Worm (Caenorhabditis elegans): Measurements from ENCODE around the gene irld-24.

Gene irld-24

DNA sequence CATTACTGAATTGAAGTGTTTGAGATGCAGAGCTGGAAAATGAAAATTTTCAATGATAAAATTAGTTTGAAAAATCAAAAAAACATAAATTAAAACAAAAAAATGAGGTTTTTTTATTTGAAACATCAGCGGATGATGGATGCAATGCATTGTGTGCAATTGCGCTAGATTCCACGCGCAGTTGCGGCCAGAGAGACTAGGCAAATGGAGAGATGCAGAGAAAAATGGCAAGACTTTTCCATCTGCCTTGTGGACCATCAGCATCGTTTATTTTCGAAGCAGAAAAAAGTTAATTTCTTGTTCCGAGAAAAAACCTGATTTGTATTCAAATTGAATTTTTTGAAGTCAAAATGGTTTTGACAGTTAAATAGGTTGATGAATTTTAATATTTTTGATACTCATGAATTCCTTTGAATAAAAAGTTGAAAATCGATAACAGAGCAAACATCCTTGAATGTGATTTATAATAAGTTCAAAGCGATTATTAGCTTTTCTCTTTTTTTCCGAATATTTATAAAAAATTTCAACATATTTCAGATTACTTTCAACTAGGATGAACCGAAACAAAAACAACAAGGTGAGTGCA lies 9.5 kb downstream of the irld-24 start, which contains the start of the genes C31E10.5 and C31E10.6 (continued):
- TF ChIP-seq F13H6.1 (tag; optimal IDR thresholded peaks at IDR 0.05) (peak; percentile 60), alr-1 (tag; optimal IDR thresholded peaks at IDR 0.05) (no peak), lsy-2 (tag; optimal IDR thresholded peaks at IDR 0.05) (peak in 1 of 2 experiments; percentile 32), mbf-1 (tag; optimal IDR thresholded peaks at IDR 0.05) (no peak)

DNA sequence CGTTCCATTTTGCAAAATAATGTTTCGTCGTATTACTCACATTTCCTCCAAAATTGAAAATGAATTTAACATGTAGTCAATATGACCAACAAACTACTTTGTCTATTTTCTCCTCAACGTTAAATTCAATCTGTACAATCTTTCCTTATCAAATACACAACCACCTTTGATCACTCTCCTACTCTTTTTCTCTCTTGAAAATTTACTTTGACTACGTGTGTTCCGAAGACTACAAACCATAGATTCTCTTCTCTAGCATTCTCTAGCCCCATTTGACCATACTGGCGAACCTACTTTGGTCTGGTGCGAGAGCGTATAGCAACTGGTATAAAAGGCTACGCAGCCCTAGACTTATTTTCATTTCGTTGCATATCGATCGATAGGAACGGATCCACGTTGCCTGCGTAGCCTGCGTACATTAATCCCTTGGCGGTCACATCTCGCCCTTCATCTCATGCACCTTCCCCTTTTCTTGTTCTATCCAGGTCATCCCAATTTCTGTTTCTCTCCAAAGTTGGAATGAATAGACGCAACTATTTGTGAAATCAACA lies 13.9 kb downstream of the irld-24 start:
- TF ChIP-seq nhr-23 (tag; optimal IDR thresholded peaks at IDR 0.05) (no peak), lin-11 (tag; optimal IDR thresholded peaks at IDR 0.05) (no peak), nhr-11 (tag; optimal IDR thresholded peaks at IDR 0.05) (no peak), mab-5 (tag; optimal IDR thresholded peaks at IDR 0.05) (no peak), elt-3 (tag; optimal IDR thresholded peaks at IDR 0.05) (no peak), F13H6.1 (tag; optimal IDR thresholded peaks at IDR 0.05) (no peak), lsy-2 (tag; optimal IDR thresholded peaks at IDR 0.05) (no peak), peb-1 (tag; optimal IDR thresholded peaks at IDR 0.05) (no peak), gmeb-1 (tag; optimal IDR thresholded peaks at IDR 0.05) (no peak), nhr-21 (tag; optimal IDR thresholded peaks at IDR 0.05) (no peak), nhr-6 (tag; optimal IDR thresholded peaks at IDR 0.05) (no peak), blmp-1 (tag; optimal IDR thresholded peaks at IDR 0.05; ENCODE audit: insufficient read depth) (no peak), nhr-237 (tag; optimal IDR thresholded peaks at IDR 0.05) (no peak), ztf-1 (GFP tag; conservative IDR thresholded peaks at IDR 0.05) (no peak), crh-2 (tag; optimal IDR thresholded peaks at IDR 0.05) (peak; percentile 60), nhr-129 (tag; optimal IDR thresholded peaks at IDR 0.05) (peak; percentile 3), mbf-1 (tag; optimal IDR thresholded peaks at IDR 0.05) (no peak), nhr-10 (tag; optimal IDR thresholded peaks at IDR 0.05) (no peak), nhr-25 (tag; optimal IDR thresholded peaks at IDR 0.05) (peak; percentile 32), nhr-12 (tag; optimal IDR thresholded peaks at IDR 0.05) (no peak), nhr-77 (tag; optimal IDR thresholded peaks at IDR 0.05) (no peak), ZK546.5 (tag; optimal IDR thresholded peaks at IDR 0.05) (no peak), sma-3 (GFP tag; optimal IDR thresholded peaks at IDR 0.05) (peak; percentile 33), ama-1 (optimal IDR thresholded peaks at IDR 0.05) (no peak), sma-9 (GFP tag; optimal IDR thresholded peaks at IDR 0.05) (peak; percentile 65), sma-9 (tag; optimal IDR thresholded peaks at IDR 0.05) (no peak), sem-4 (tag; optimal IDR thresholded peaks at IDR 0.05) (no peak), fos-1 (tag; optimal IDR thresholded peaks at IDR 0.05) (peak; percentile 55), lin-13 (GFP tag; optimal IDR thresholded peaks at IDR 0.05) (no peak), ceh-82 (tag; optimal IDR thresholded peaks at IDR 0.05) (no peak), skn-1 (tag; optimal IDR thresholded peaks at IDR 0.05) (no peak), alr-1 (tag; optimal IDR thresholded peaks at IDR 0.05) (no peak)

DNA sequence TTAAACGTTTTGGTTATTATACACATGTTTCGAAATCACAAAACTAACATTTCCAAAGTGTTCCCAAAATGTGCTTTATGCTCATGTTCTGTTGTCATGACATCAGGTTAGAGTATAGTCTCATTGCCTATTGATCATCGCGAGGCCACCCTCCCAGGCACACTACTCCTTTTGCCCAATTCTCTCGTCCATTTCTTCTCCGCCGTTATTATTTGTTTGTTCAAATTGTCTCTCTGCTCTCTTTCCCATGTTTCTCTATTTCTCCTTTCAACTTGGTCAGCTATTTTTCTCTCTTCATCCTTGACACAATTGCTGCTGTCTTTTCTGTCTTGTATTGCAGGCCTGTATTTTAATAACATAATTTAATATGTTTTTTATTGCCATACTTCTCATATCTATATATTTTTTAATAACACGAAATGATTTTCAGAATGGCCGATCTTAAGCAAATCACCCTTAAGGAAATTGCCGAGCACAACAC lies 15.1 kb downstream of the irld-24 start, which contains the start of gene cytb-5.1:
TSS of gene cytb-5.1 (plus strand) at position 431 of the 481 bp plus-strand sequence.
- TF ChIP-seq nhr-21 (tag; optimal IDR thresholded peaks at IDR 0.05) = no peak
- no peak for TF ChIP-seq ceh-82 (tag; optimal IDR thresholded peaks at IDR 0.05)
- no peak for TF ChIP-seq ztf-1 (GFP tag; conservative IDR thresholded peaks at IDR 0.05)
- no peak for TF ChIP-seq sem-4 (tag; optimal IDR thresholded peaks at IDR 0.05)
- TF ChIP-seq F13H6.1 (tag; optimal IDR thresholded peaks at IDR 0.05) = peak; percentile 65
- peak; percentile 7 for TF ChIP-seq nhr-25 (tag; optimal IDR thresholded peaks at IDR 0.05)
- TF ChIP-seq unc-39 (tag; optimal IDR thresholded peaks at IDR 0.05) = no peak
- peak; percentile 71 for TF ChIP-seq nhr-129 (tag; optimal IDR thresholded peaks at IDR 0.05)
- TF ChIP-seq fos-1 (tag; optimal IDR thresholded peaks at IDR 0.05) = peak; percentile 44
- TF ChIP-seq aly-2 (tag; optimal IDR thresholded peaks at IDR 0.05) = no peak
- no peak for TF ChIP-seq nhr-23 (tag; optimal IDR thresholded peaks at IDR 0.05)
- no peak for TF ChIP-seq C34F6.9 (tag; optimal IDR thresholded peaks at IDR 0.05)
- TF ChIP-seq unc-62 (GFP tag; optimal IDR thresholded peaks at IDR 0.05) = no peak
- peak; percentile 11 for TF ChIP-seq gmeb-1 (tag; optimal IDR thresholded peaks at IDR 0.05)
- no peak for TF ChIP-seq lin-39 (tag; optimal IDR thresholded peaks at IDR 0.05)
- no peak for TF ChIP-seq mab-5 (tag; optimal IDR thresholded peaks at IDR 0.05)
- TF ChIP-seq mdl-1 (tag; optimal IDR thresholded peaks at IDR 0.05) = no peak
- TF ChIP-seq alr-1 (tag; optimal IDR thresholded peaks at IDR 0.05) = no peak
- TF ChIP-seq sma-9 (GFP tag; optimal IDR thresholded peaks at IDR 0.05) = peak; percentile 81
- TF ChIP-seq sma-9 (tag; optimal IDR thresholded peaks at IDR 0.05) = no peak
- TF ChIP-seq snpc-4 (tag; optimal IDR thresholded peaks at IDR 0.05) = no peak
- TF ChIP-seq ztf-11 (tag; optimal IDR thresholded peaks at IDR 0.05) = no peak
- no peak for TF ChIP-seq dmd-4 (tag; optimal IDR thresholded peaks at IDR 0.05)
- TF ChIP-seq sma-3 (GFP tag; optimal IDR thresholded peaks at IDR 0.05) = peak; percentile 46
- no peak for TF ChIP-seq unc-55 (GFP tag; optimal IDR thresholded peaks at IDR 0.05)
- no peak for TF ChIP-seq lin-11 (tag; optimal IDR thresholded peaks at IDR 0.05)
- peak; percentile 6 for TF ChIP-seq crh-2 (tag; optimal IDR thresholded peaks at IDR 0.05)
- TF ChIP-seq nhr-77 (tag; optimal IDR thresholded peaks at IDR 0.05) = no peak
- no peak for TF ChIP-seq nhr-10 (tag; optimal IDR thresholded peaks at IDR 0.05)
- no peak for TF ChIP-seq skn-1 (tag; optimal IDR thresholded peaks at IDR 0.05)
- no peak for TF ChIP-seq ama-1 (optimal IDR thresholded peaks at IDR 0.05)
- TF ChIP-seq blmp-1 (tag; optimal IDR thresholded peaks at IDR 0.05; ENCODE audit: insufficient read depth) = no peak
- TF ChIP-seq nhr-6 (tag; optimal IDR thresholded peaks at IDR 0.05) = no peak
- no peak for TF ChIP-seq nhr-12 (tag; optimal IDR thresholded peaks at IDR 0.05)
- TF ChIP-seq mbf-1 (tag; optimal IDR thresholded peaks at IDR 0.05) = no peak
